Worm (Caenorhabditis elegans) whole organism, early embryonic: Measurements from ENCODE around the gene W10G11.1.

ENCODE experiments used
- B0310.2 ChIP-seq: sonication (generic microtip); optimal IDR thresholded peaks from 2 replicates; lab custom pipeline; 2016; ENCODE audit warnings: mild to moderate bottlenecking, missing genetic modification characterization, missing compliant biosample characterization
- F13C5.2 ChIP-seq: sonication (generic microtip); optimal IDR thresholded peaks from 2 replicates; lab custom pipeline; 2017; ENCODE audit warnings: mild to moderate bottlenecking, missing genetic modification characterization, inconsistent platforms, missing compliant biosample characterization
- aly-1 ChIP-seq: sonication (generic microtip); optimal IDR thresholded peaks from 2 replicates; lab custom pipeline; 2016; ENCODE audit warnings: missing genetic modification characterization, missing compliant biosample characterization
- ama-1 ChIP-seq: fragments of 150-350 bp; optimal IDR thresholded peaks from 2 replicates; lab custom pipeline; 2014
- ceh-36 ChIP-seq: sonication (generic microtip); optimal IDR thresholded peaks from 2 replicates; lab custom pipeline; 2016; ENCODE audit warnings: missing genetic modification characterization, inconsistent platforms, missing compliant biosample characterization
- hnd-1 ChIP-seq: sonication (generic microtip); optimal IDR thresholded peaks from 2 replicates; lab custom pipeline; 2016; ENCODE audit warnings: missing genetic modification characterization, missing compliant biosample characterization
- scrt-1 ChIP-seq: fragments of 200-800 bp; sonication (Bioruptor generic); IDR thresholded peaks from 2 replicates; pipeline ENCODE4 v1.3.6; 2022; ENCODE audit warnings: missing genetic modification characterization, missing compliant biosample characterization
- sea-1 ChIP-seq: fragments of 200-800 bp; sonication (Bioruptor generic); conservative IDR thresholded peaks from 2 replicates; pipeline ENCODE4 v1.3.6; 2022; ENCODE audit warnings: missing genetic modification characterization, missing compliant biosample characterization
- tbx-37 ChIP-seq: fragments of 200-800 bp; sonication (Bioruptor generic); conservative IDR thresholded peaks from 2 replicates; pipeline ENCODE4 v1.3.6; 2022; ENCODE audit warnings: missing genetic modification reagents, missing genetic modification characterization, missing compliant biosample characterization
- tra-4 ChIP-seq: sonication (generic microtip); optimal IDR thresholded peaks from 2 replicates; lab custom pipeline; 2017; ENCODE audit warnings: missing genetic modification characterization, missing compliant biosample characterization

DNA sequence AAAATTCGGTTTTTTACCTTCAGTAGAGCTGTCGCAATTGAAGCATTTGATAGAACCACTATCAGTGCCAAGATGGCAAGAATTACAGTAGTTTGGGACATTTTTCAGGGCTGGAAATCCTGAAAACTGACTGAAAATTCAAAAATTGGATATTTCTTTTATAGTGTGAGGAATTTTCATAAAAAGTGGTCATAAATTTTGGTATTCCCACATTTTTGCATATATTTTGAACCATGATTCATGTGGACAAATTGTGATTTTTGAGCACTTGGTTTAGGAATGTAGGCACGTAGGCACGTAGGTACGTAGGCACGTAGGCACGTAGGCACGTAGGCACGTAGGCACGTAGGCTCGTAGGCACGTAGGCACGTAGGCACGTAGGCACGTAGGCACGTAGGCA lies 48.3 kb downstream of the W10G11.1 start, which contains the start of gene Y49F6B.19:
- TF ChIP-seq ama-1 (lab: Kevin White, UChicago) = no peak
- no peak for TF ChIP-seq sea-1 (GFP tag; lab: Robert Waterston, UW)
- no peak for TF ChIP-seq F13C5.2
- no peak for TF ChIP-seq ceh-36 (tag; lab: Kevin White, UChicago)
- TF ChIP-seq tbx-37 = no peak
- no peak for TF ChIP-seq aly-1 (tag; lab: Kevin White, UChicago)
- TF ChIP-seq tra-4 (tag; lab: Kevin White, UChicago) = no peak
- TF ChIP-seq hnd-1 = no peak
- TF ChIP-seq B0310.2 (tag; lab: Kevin White, UChicago) = no peak
- no peak for TF ChIP-seq scrt-1 (GFP tag; lab: Robert Waterston, UW)
